Fruit fly (Drosophila melanogaster) whole organism: ENCODE measurements around the gene qin.

ENCODE experiments used
- CG8478 ChIP-seq: fragments of >200 bp; optimal IDR thresholded peaks from 2 replicates; lab custom pipeline; 2018; ENCODE audit warnings: inconsistent platforms
- Dll ChIP-seq: fragments of >200 bp; optimal IDR thresholded peaks from 2 replicates; lab custom pipeline; 2017
- EcR ChIP-seq, 2 experiments: fragments of >200 bp; optimal IDR thresholded peaks; 2 replicates each; lab custom pipeline; 2017; ENCODE audit warnings: missing biosample characterization in 2 of 2, missing genetic modification characterization in 2 of 2, missing genetic modification reagents in 2 of 2
- pan ChIP-seq: fragments of >200 bp; optimal IDR thresholded peaks from 2 replicates; lab custom pipeline; 2017
- psq ChIP-seq: fragments of >200 bp; optimal IDR thresholded peaks from 2 replicates; lab custom pipeline; 2017
- usp ChIP-seq: fragments of >200 bp; optimal IDR thresholded peaks from 2 replicates; lab custom pipeline; 2017; ENCODE audit warnings: missing biosample characterization, missing genetic modification characterization, mixed read lengths

qin gene

dm6 chr3R:18671112-18671729 is 80.4 kb downstream of the qin start, which contains the start of gene CG31230:
Gene CG31230 (plus strand): TSS chr3R:18671679.
- TF ChIP-seq pan, result no peak
- TF ChIP-seq usp (GFP tag; lab: Kevin White, UChicago), result no peak
- no peak for TF ChIP-seq psq (lab: Kevin White, UChicago)
- no peak for TF ChIP-seq EcR (GFP tag; optimal IDR thresholded peaks at IDR 0.05; lab: Kevin White, UChicago)
- TF ChIP-seq Dll (lab: Kevin White, UChicago), result no peak
- no peak for TF ChIP-seq CG8478 (lab: Kevin White, UChicago)

- TF ChIP-seq usp (GFP tag; lab: Kevin White, UChicago) (no peak), pan (no peak), psq (lab: Kevin White, UChicago) (no peak), CG8478 (lab: Kevin White, UChicago) (no peak), EcR (GFP tag; optimal IDR thresholded peaks at IDR 0.05; lab: Kevin White, UChicago) (no peak), Dll (lab: Kevin White, UChicago) (no peak)
Measured at dm6 chr3R:18677500-18677940, 86.7 kb downstream of the qin start, which contains the start of the genes dind and CG7706. Gene dind (minus strand): TSS chr3R:18677539. Gene CG7706 (plus strand): TSS chr3R:18677818.

dm6 chr3R:18680332-18680731 is 89.5 kb downstream of the qin start, which contains the start of the genes CG46318 and ChT:
Gene CG46318 (plus strand): TSS chr3R:18680604.
Gene ChT (plus strand): TSS chr3R:18680604.
- no peak for TF ChIP-seq pan
- no peak for TF ChIP-seq EcR (GFP tag; optimal IDR thresholded peaks at IDR 0.05; lab: Kevin White, UChicago)
- no peak for TF ChIP-seq usp (GFP tag; lab: Kevin White, UChicago)
- no peak for TF ChIP-seq Dll (lab: Kevin White, UChicago)
- no peak for TF ChIP-seq psq (lab: Kevin White, UChicago)
- TF ChIP-seq CG8478 (lab: Kevin White, UChicago), result no peak

- TF ChIP-seq pan, result no peak
Measured at dm6 chr3R:18681054-18681453, 90.2 kb downstream of the qin start.

- TF ChIP-seq Dll (lab: Kevin White, UChicago) (no peak), EcR (GFP tag; optimal IDR thresholded peaks at IDR 0.05; lab: Kevin White, UChicago) (no peak), pan (no peak), psq (lab: Kevin White, UChicago) (no peak), CG8478 (lab: Kevin White, UChicago) (no peak), usp (GFP tag; lab: Kevin White, UChicago) (no peak)
Measured at dm6 chr3R:18692619-18693018, 101.8 kb downstream of the qin start, which contains the start of gene Muc91C. Gene Muc91C (minus strand): TSS chr3R:18692719.

- TF ChIP-seq psq (lab: Kevin White, UChicago) (no peak), EcR (GFP tag; optimal IDR thresholded peaks at IDR 0.05; lab: Kevin White, UChicago) (no peak), Dll (lab: Kevin White, UChicago) (no peak)
Measured at dm6 chr3R:18693611-18694010, 102.8 kb downstream of the qin start, which contains the start of gene CG14300. Gene CG14300 (minus strand): TSS chr3R:18693711.

dm6 chr3R:18694952-18695351 is 104.1 kb downstream of the qin start, which contains the start of gene CG34282:
Gene CG34282 (plus strand): TSS chr3R:18695252.
- TF ChIP-seq usp (GFP tag; lab: Kevin White, UChicago), result no peak
- TF ChIP-seq EcR (GFP tag; optimal IDR thresholded peaks at IDR 0.05; lab: Kevin White, UChicago), result no peak
- TF ChIP-seq Dll (lab: Kevin White, UChicago), result no peak
- TF ChIP-seq psq (lab: Kevin White, UChicago), result no peak
- TF ChIP-seq pan, result no peak
- no peak for TF ChIP-seq CG8478 (lab: Kevin White, UChicago)

dm6 chr3R:18698855-18699569 is 108.2 kb downstream of the qin start:
- TF ChIP-seq psq (lab: Kevin White, UChicago) (no peak), usp (GFP tag; lab: Kevin White, UChicago) (no peak), pan (no peak), EcR (GFP tag; optimal IDR thresholded peaks at IDR 0.05; lab: Kevin White, UChicago) (no peak), CG8478 (lab: Kevin White, UChicago) (no peak), Dll (lab: Kevin White, UChicago) (no peak)
